Fruit fly (Drosophila melanogaster): ENCODE results near the gene Bili.

DNA sequence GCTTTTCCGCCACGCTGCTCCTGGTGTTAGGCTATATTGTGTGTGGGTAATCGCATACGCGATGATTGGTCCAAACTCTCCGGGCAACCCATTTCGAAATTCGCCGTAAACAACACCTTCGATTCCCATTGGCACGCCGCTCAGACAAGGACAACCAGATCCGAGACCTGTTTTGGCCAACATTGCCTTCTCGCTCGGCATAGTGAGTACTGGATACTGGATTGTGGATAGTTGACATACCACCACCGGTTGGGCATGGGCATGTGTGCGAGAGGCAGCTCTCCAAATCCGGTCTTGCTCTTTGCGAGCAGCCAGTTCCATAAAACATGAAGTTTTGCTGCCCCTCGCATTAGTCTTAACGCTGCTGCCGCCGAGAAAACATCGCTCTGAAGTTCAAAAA, 36.5 kb upstream of the Bili start, which contains the start of gene fd96Cb:
- TF ChIP-seq Sox102F (GFP tag; optimal IDR thresholded peaks at IDR 0.05) (no peak), CG6163 (GFP tag; IDR thresholded peaks at IDR 0.05) (no peak), CG11902 (GFP tag; optimal IDR thresholded peaks at IDR 0.05) (no peak), Smox (GFP tag; optimal IDR thresholded peaks at IDR 0.05) (no peak), CG11762 (GFP tag; optimal IDR thresholded peaks at IDR 0.05; ENCODE audit: insufficient read depth) (no peak), Hr39 (GFP tag; optimal IDR thresholded peaks at IDR 0.05) (no peak), fd85E (GFP tag; optimal IDR thresholded peaks at IDR 0.05) (no peak), Eip75B (GFP tag; optimal IDR thresholded peaks at IDR 0.05) (no peak), Ets96B (tag; optimal IDR thresholded peaks at IDR 0.05) (no peak), Gug (GFP tag; IDR thresholded peaks at IDR 0.05) (no peak), Ets21C (GFP tag; optimal IDR thresholded peaks at IDR 0.05) (no peak), vri (GFP tag; optimal IDR thresholded peaks at IDR 0.05) (no peak), Sox14 (GFP tag; optimal IDR thresholded peaks at IDR 0.05) (no peak)

All from whole organism, prepupa.